Fruit fly (Drosophila melanogaster): ENCODE measurements around the gene pn.
A peak's percentile ranks its signal among the peaks of the same experiment; 100 is the strongest.

pn gene

DNA sequence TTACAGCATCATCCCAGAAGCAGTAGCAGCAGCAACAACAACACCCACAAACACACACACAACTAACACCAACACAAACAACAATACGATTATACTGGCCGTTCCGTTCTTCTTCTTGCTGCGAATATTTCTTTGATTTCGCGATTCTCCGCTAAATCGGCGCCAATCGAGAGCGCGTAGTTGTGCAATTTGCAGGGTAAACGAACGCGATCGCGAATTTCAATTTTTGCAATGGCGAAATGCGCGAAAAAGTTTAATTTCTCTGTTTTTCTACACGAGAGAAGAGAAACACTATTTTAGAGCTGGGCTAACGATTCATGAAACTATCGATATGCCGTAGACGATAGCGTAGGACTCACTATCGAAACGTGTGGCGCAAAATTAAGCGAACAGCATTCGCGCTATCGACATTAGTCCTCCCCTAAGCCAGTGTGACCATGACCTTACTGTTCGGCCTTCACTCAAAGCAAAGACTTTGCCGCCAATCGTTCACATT lies 22.3 kb upstream of the pn start, which contains the start of gene wapl (continued):
- TF ChIP-seq CG3847 (GFP tag; IDR thresholded peaks at IDR 0.05) (peak; percentile 61), bbx (GFP tag; IDR thresholded peaks at IDR 0.05; ENCODE audit: partially characterized antibody) (peak; percentile 97), nom (GFP tag; optimal IDR thresholded peaks at IDR 0.05) (peak; percentile 16), CG12104 (GFP tag; optimal IDR thresholded peaks at IDR 0.05) (no peak), B-H1 (GFP tag; IDR thresholded peaks at IDR 0.05) (no peak), hb (GFP tag; IDR thresholded peaks at IDR 0.05; ENCODE audit: partially characterized antibody) (peak; percentile 93), tin (GFP tag; optimal IDR thresholded peaks at IDR 0.05) (peak; percentile 8), CG4424 (GFP tag; optimal IDR thresholded peaks at IDR 0.05) (no peak), ro (GFP tag; IDR thresholded peaks at IDR 0.05) (no peak), CG12942 (GFP tag; optimal IDR thresholded peaks at IDR 0.05) (no peak), Myb (GFP tag; optimal IDR thresholded peaks at IDR 0.05) (peak; percentile 67), CG11093 (GFP tag; IDR thresholded peaks at IDR 0.05) (no peak), CG10979 (tag; optimal IDR thresholded peaks at IDR 0.05) (no peak), ttk (GFP tag; IDR thresholded peaks at IDR 0.05) (no peak), CG11723 (GFP tag; optimal IDR thresholded peaks at IDR 0.05) (no peak), CG2129 (GFP tag; IDR thresholded peaks at IDR 0.05; ENCODE audit: partially characterized antibody) (peak; percentile 77), CG2875 (GFP tag; optimal IDR thresholded peaks at IDR 0.05) (no peak), pros (GFP tag; optimal IDR thresholded peaks at IDR 0.05) (no peak), cwo (GFP tag; optimal IDR thresholded peaks at IDR 0.05) (no peak), Dbx (GFP tag; IDR thresholded peaks at IDR 0.05) (peak; percentile 53; the same call in 1 of the 3 replicates), CG1792 (GFP tag; optimal IDR thresholded peaks at IDR 0.05) (peak; percentile 8), vnd (GFP tag; IDR thresholded peaks at IDR 0.05; ENCODE audit: partially characterized antibody) (peak; percentile 89), CG8765 (GFP tag; IDR thresholded peaks at IDR 0.05) (no peak; the same call in 1 of the 2 replicates), sens (GFP tag) (peak; percentile 81), CG15011 (GFP tag; optimal IDR thresholded peaks at IDR 0.05) (no peak), Rx (GFP tag; IDR thresholded peaks at IDR 0.05) (no peak), sc (optimal IDR thresholded peaks at IDR 0.05) (no peak), sc (GFP tag; optimal IDR thresholded peaks at IDR 0.05) (no peak), MTF-1 (GFP tag; optimal IDR thresholded peaks at IDR 0.05; ENCODE audit: borderline replicate concordance) (no peak), run (tag; optimal IDR thresholded peaks at IDR 0.05) (no peak), NFAT (GFP tag; IDR thresholded peaks at IDR 0.05) (0 out of 2 replicates have a peak, but pooled peaks have one; percentile 26), ftz-f1 (GFP tag; optimal IDR thresholded peaks at IDR 0.05) (peak; percentile 98), CG4707 (GFP tag; optimal IDR thresholded peaks at IDR 0.05) (no peak), hth (optimal IDR thresholded peaks at IDR 0.05) (no peak), gsb-n (tag; optimal IDR thresholded peaks at IDR 0.05) (no peak), H2.0 (GFP tag; IDR thresholded peaks at IDR 0.05) (no peak), Gug (GFP tag; IDR thresholded peaks at IDR 0.05) (peak; percentile 51; the same call in 1 of the 4 replicates), phol (tag; optimal IDR thresholded peaks at IDR 0.05) (peak; percentile 18), CG33213 (GFP tag; optimal IDR thresholded peaks at IDR 0.05) (peak; percentile 29), CG31224 (GFP tag; IDR thresholded peaks at IDR 0.05) (no peak), CG34224 (GFP tag; IDR thresholded peaks at IDR 0.05; ENCODE audit: partially characterized antibody) (peak; percentile 93), HHEX (GFP tag; optimal IDR thresholded peaks at IDR 0.05) (no peak), ken (GFP tag; IDR thresholded peaks at IDR 0.05) (no peak), CG5180 (GFP tag; optimal IDR thresholded peaks at IDR 0.05) (no peak), sima (GFP tag; optimal IDR thresholded peaks at IDR 0.05) (no peak), Awh (GFP tag; IDR thresholded peaks at IDR 0.05) (no peak), bcd (GFP tag; optimal IDR thresholded peaks at IDR 0.05) (no peak), CG1832 (GFP tag; optimal IDR thresholded peaks at IDR 0.05) (no peak), onecut (GFP tag; IDR thresholded peaks at IDR 0.05) (no peak), Bgb (GFP tag; IDR thresholded peaks at IDR 0.05; ENCODE audit: partially characterized antibody) (peak; percentile 97), Hr39 (optimal IDR thresholded peaks at IDR 0.05) (no peak)
